Fruit fly (Drosophila melanogaster) whole organism, wandering third instar larva: ENCODE results near the gene Ras64B.

Experiments used
- CG32264 ChIP-seq: fragments of 200-800 bp; sonication (Bioruptor generic); optimal IDR thresholded peaks from 2 replicates; lab custom pipeline; 2016; ENCODE audit warnings: missing biosample characterization, missing genetic modification characterization
- HLH106 ChIP-seq: fragments of 200-800 bp; optimal IDR thresholded peaks from 3 replicates; lab custom pipeline; 2019; ENCODE audit warnings: missing biosample characterization, mild to moderate bottlenecking, missing genetic modification characterization, moderate library complexity
- Hr78 ChIP-seq: fragments of >200 bp; optimal IDR thresholded peaks from 2 replicates; lab custom pipeline; 2017; ENCODE audit warnings: missing biosample characterization, missing genetic modification characterization
- Mio ChIP-seq: sonication (Bioruptor generic); optimal IDR thresholded peaks from 2 replicates; lab custom pipeline; 2016; ENCODE audit warnings: missing biosample characterization, missing genetic modification characterization
- brk ChIP-seq: fragments of 200-800 bp; sonication (Bioruptor generic); optimal IDR thresholded peaks from 2 replicates; lab custom pipeline; 2016; ENCODE audit warnings: missing biosample characterization, mild to moderate bottlenecking, missing genetic modification characterization
- h ChIP-seq: fragments of 200-800 bp; sonication (Bioruptor generic); optimal IDR thresholded peaks from 3 replicates; lab custom pipeline; 2016; ENCODE audit warnings: missing biosample characterization, mild to moderate bottlenecking, missing genetic modification characterization
- psq ChIP-seq: fragments of 200-800 bp; sonication (Bioruptor generic); optimal IDR thresholded peaks from 3 replicates; lab custom pipeline; 2017; ENCODE audit warnings: missing biosample characterization, mild to moderate bottlenecking, missing genetic modification characterization, moderate library complexity
- rgr ChIP-seq: fragments of 200-800 bp; sonication (Bioruptor generic); optimal IDR thresholded peaks from 3 replicates; lab custom pipeline; 2016; ENCODE audit warnings: missing biosample characterization, mild to moderate bottlenecking, missing genetic modification characterization
- sage ChIP-seq: fragments of 200-800 bp; sonication (Bioruptor generic); optimal IDR thresholded peaks from 2 replicates; lab custom pipeline; 2016; ENCODE audit warnings: missing biosample characterization, mild to moderate bottlenecking, missing genetic modification characterization
- woc ChIP-seq: sonication (Bioruptor generic); optimal IDR thresholded peaks from 2 replicates; lab custom pipeline; 2016; ENCODE audit warnings: missing biosample characterization, mild to moderate bottlenecking, missing genetic modification characterization

- TF ChIP-seq Hr78 (GFP tag; lab: Kevin White, UChicago) = no peak
- no peak for TF ChIP-seq HLH106
- no peak for TF ChIP-seq woc (GFP tag; lab: Kevin White, UChicago)
- no peak for TF ChIP-seq h
- no peak for TF ChIP-seq CG32264
- TF ChIP-seq sage = no peak
- no peak for TF ChIP-seq psq (GFP tag; lab: Kevin White, UChicago)
- TF ChIP-seq Mio (GFP tag; lab: Kevin White, UChicago) = no peak
- no peak for TF ChIP-seq brk
- no peak for TF ChIP-seq rgr
Measured at dm6 chr3L:4103258-4104247, 35.3 kb upstream of the Ras64B start, which contains the start of gene Fit1.
